Fruit fly (Drosophila melanogaster): Measurements from ENCODE around the gene Eip74EF.

Eip74EF gene

dm6 chr3L:17622935-17623334, 3.8 kb upstream of the Eip74EF start:
- TF ChIP-seq CG11902 (GFP tag; optimal IDR thresholded peaks at IDR 0.05) (no peak), fkh (GFP tag; optimal IDR thresholded peaks at IDR 0.05) (no peak), Met (GFP tag; optimal IDR thresholded peaks at IDR 0.05) (no peak), achi (GFP tag; optimal IDR thresholded peaks at IDR 0.05) (no peak), Sox14 (GFP tag; optimal IDR thresholded peaks at IDR 0.05) (no peak), cyc (GFP tag; optimal IDR thresholded peaks at IDR 0.05) (no peak), CG10669 (GFP tag; optimal IDR thresholded peaks at IDR 0.05) (no peak)

- TF ChIP-seq CG8119 (GFP tag; IDR thresholded peaks at IDR 0.05): 0 out of 3 replicates have a peak, but pooled peaks have one; percentile 16
- TF ChIP-seq Met (GFP tag; optimal IDR thresholded peaks at IDR 0.05): no peak
- TF ChIP-seq acj6 (GFP tag; optimal IDR thresholded peaks at IDR 0.05): no peak
- peak; percentile 65 for TF ChIP-seq fkh (GFP tag; optimal IDR thresholded peaks at IDR 0.05)
- TF ChIP-seq CG16779 (tag; optimal IDR thresholded peaks at IDR 0.05): no peak
Measured at dm6 chr3L:17622081-17622850, 3.1 kb upstream of the Eip74EF start.

DNA sequence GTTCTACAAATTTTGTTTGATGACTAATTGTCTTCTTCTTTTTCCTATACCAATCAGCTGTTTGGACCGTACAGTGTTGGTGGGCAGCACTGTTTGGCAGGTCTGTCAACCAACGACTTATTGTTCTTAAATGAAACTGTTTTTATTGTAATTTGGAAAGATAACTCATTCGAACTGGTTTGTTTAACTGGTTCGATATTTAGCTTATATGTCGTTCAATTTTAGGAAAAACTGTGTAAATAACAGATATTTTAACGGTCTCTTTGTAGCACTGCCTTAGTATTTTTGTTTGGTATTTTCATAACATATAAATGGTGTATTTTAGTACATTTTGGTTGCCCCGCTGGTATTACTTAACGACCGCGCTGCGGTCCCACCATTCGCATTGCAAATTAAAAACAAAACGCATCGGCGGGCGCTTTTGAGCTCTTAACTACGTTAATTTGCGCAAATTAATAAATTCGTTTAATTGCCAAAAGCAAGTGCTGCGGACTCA, 2.4 kb upstream of the Eip74EF start, which contains the start of the genes Vps60 and anchor:
Gene Vps60, minus strand, starts transcription at position 175 of the 496 bp plus-strand sequence.
Gene anchor, plus strand, starts transcription at position 374 of the 496 bp plus-strand sequence.
- TF ChIP-seq dsx (GFP tag; optimal IDR thresholded peaks at IDR 0.05; ENCODE audit: poor library complexity, severe bottlenecking) (no peak), Lpt (GFP tag; optimal IDR thresholded peaks at IDR 0.05) (peak; percentile 13), Sox14 (GFP tag; optimal IDR thresholded peaks at IDR 0.05) (peak; percentile 87), CG3919 (GFP tag; optimal IDR thresholded peaks at IDR 0.05) (peak; percentile 62), fd59A (GFP tag; optimal IDR thresholded peaks at IDR 0.05) (peak; percentile 19), CG32006 (GFP tag; optimal IDR thresholded peaks at IDR 0.05) (peak; percentile 12), CG6276 (GFP tag; optimal IDR thresholded peaks at IDR 0.05) (peak; percentile 54), CG6808 (GFP tag; optimal IDR thresholded peaks at IDR 0.05) (peak; percentile 88), CG11902 (GFP tag; optimal IDR thresholded peaks at IDR 0.05) (no peak), CG11762 (GFP tag; optimal IDR thresholded peaks at IDR 0.05; ENCODE audit: insufficient read depth) (peak; percentile 0), net (GFP tag; optimal IDR thresholded peaks at IDR 0.05) (no peak), Sox102F (GFP tag; optimal IDR thresholded peaks at IDR 0.05) (peak; percentile 59), vri (GFP tag; optimal IDR thresholded peaks at IDR 0.05) (peak; percentile 72), dac (GFP tag; optimal IDR thresholded peaks at IDR 0.05) (no peak), Eip93F (GFP tag; optimal IDR thresholded peaks at IDR 0.05) (no peak), esn (GFP tag; optimal IDR thresholded peaks at IDR 0.05) (peak; percentile 80), CG8632 (GFP tag; optimal IDR thresholded peaks at IDR 0.05) (peak; percentile 17), CG3032 (tag; optimal IDR thresholded peaks at IDR 0.05) (peak; percentile 41), CG6854 (GFP tag; optimal IDR thresholded peaks at IDR 0.05) (no peak), Hr39 (GFP tag; optimal IDR thresholded peaks at IDR 0.05) (peak; percentile 58), salr (GFP tag; optimal IDR thresholded peaks at IDR 0.05) (peak in 1 of 2 experiments; percentile 30), Eip78C (GFP tag) (peak; percentile 76), Gug (GFP tag; IDR thresholded peaks at IDR 0.05) (no peak), Ets21C (GFP tag; optimal IDR thresholded peaks at IDR 0.05) (peak; percentile 39), CG10631 (GFP tag; optimal IDR thresholded peaks at IDR 0.05) (peak; percentile 55), CG7368 (GFP tag; optimal IDR thresholded peaks at IDR 0.05) (peak; percentile 59), achi (GFP tag; optimal IDR thresholded peaks at IDR 0.05) (peak; percentile 93), CG8119 (GFP tag; IDR thresholded peaks at IDR 0.05) (no peak), CG9139 (GFP tag; optimal IDR thresholded peaks at IDR 0.05) (no peak), cyc (GFP tag; optimal IDR thresholded peaks at IDR 0.05) (peak; percentile 77), CG34406 (GFP tag; optimal IDR thresholded peaks at IDR 0.05) (peak; percentile 36), Ets96B (tag; optimal IDR thresholded peaks at IDR 0.05) (peak; percentile 43), pdm3 (GFP tag; optimal IDR thresholded peaks at IDR 0.05) (peak; percentile 71), spab (GFP tag; optimal IDR thresholded peaks at IDR 0.05) (no peak), topi (GFP tag; optimal IDR thresholded peaks at IDR 0.05) (peak; percentile 64), Met (GFP tag; optimal IDR thresholded peaks at IDR 0.05) (peak; percentile 61), CG4318 (GFP tag; optimal IDR thresholded peaks at IDR 0.05) (no peak), acj6 (GFP tag; optimal IDR thresholded peaks at IDR 0.05) (peak; percentile 52), svp (GFP tag) (peak; percentile 71), ss (GFP tag; optimal IDR thresholded peaks at IDR 0.05) (peak in 1 of 2 experiments; percentile 20), CG8319 (GFP tag; optimal IDR thresholded peaks at IDR 0.05) (peak; percentile 34)

Measured in whole organism, prepupa.